Fruit fly (Drosophila melanogaster) whole organism, embryonic: ENCODE measurements around the gene CG7386.

Experiments
- CG10979 ChIP-seq: fragments of 200-800 bp; sonication (Bioruptor generic); optimal IDR thresholded peaks from 2 replicates; lab custom pipeline; 2018; ENCODE audit warnings: missing biosample characterization, mild to moderate bottlenecking, missing genetic modification characterization, moderate library complexity
- CG11093 ChIP-seq: fragments of 200-800 bp; sonication (Bioruptor generic); IDR thresholded peaks from 3 replicates; pipeline ENCODE4 v1.3.6; 2022; ENCODE audit warnings: missing biosample characterization, missing genetic modification characterization
- CG12391 ChIP-seq: fragments of 200-800 bp; sonication (Bioruptor generic); optimal IDR thresholded peaks from 3 replicates; lab custom pipeline; 2018; ENCODE audit warnings: missing biosample characterization, mild to moderate bottlenecking, missing genetic modification characterization, moderate library complexity
- CG14860 ChIP-seq: fragments of 200-800 bp; sonication (Bioruptor generic); IDR thresholded peaks from 3 replicates; pipeline ENCODE4 v1.3.6; 2022; ENCODE audit warnings: missing biosample characterization, missing genetic modification characterization; ENCODE audit not compliant: partially characterized antibody
- CG15269 ChIP-seq: fragments of 200-800 bp; sonication (Bioruptor generic); optimal IDR thresholded peaks from 2 replicates; lab custom pipeline; 2018; ENCODE audit warnings: missing biosample characterization, mild to moderate bottlenecking, missing genetic modification characterization, moderate library complexity
- CG1647 ChIP-seq: fragments of 200-800 bp; sonication (Bioruptor generic); optimal IDR thresholded peaks from 3 replicates; lab custom pipeline; 2016; ENCODE audit warnings: missing biosample characterization, missing genetic modification characterization
- CG17186 ChIP-seq: fragments of 200-800 bp; sonication (Bioruptor generic); optimal IDR thresholded peaks from 3 replicates; lab custom pipeline; 2017; ENCODE audit warnings: missing biosample characterization, missing genetic modification reagents, missing genetic modification characterization
- CG17359 ChIP-seq: fragments of 200-800 bp; sonication (Bioruptor generic); optimal IDR thresholded peaks from 3 replicates; lab custom pipeline; 2018; ENCODE audit warnings: missing biosample characterization, mild to moderate bottlenecking, missing genetic modification characterization, moderate library complexity
- CG17385 ChIP-seq: fragments of 200-800 bp; sonication (Bioruptor generic); optimal IDR thresholded peaks from 3 replicates; lab custom pipeline; 2018; ENCODE audit warnings: missing biosample characterization, mild to moderate bottlenecking, missing genetic modification characterization
- CG17829 ChIP-seq: fragments of 200-800 bp; optimal IDR thresholded peaks from 2 replicates; lab custom pipeline; 2019; ENCODE audit warnings: missing biosample characterization, mild to moderate bottlenecking, missing genetic modification characterization, moderate library complexity
- CG2116 ChIP-seq: fragments of 200-800 bp; sonication (Bioruptor generic); optimal IDR thresholded peaks from 3 replicates; lab custom pipeline; 2018; ENCODE audit warnings: missing biosample characterization, mild to moderate bottlenecking, missing genetic modification characterization
- CG2120 ChIP-seq: fragments of 200-800 bp; sonication (Bioruptor generic); optimal IDR thresholded peaks from 3 replicates; lab custom pipeline; 2016; ENCODE audit warnings: missing biosample characterization, missing genetic modification characterization
- CG3407 ChIP-seq: fragments of 200-800 bp; sonication (Bioruptor generic); optimal IDR thresholded peaks from 2 replicates; lab custom pipeline; 2018; ENCODE audit warnings: missing biosample characterization, mild to moderate bottlenecking, missing genetic modification characterization
- CG3838 ChIP-seq: fragments of 200-800 bp; sonication (Bioruptor generic); optimal IDR thresholded peaks from 3 replicates; lab custom pipeline; 2016; ENCODE audit warnings: missing biosample characterization, missing genetic modification characterization
- CG7963 ChIP-seq: fragments of 200-800 bp; sonication (Bioruptor generic); IDR thresholded peaks from 3 replicates; pipeline ENCODE4 v1.3.6; 2022; ENCODE audit warnings: missing biosample characterization, missing genetic modification characterization; ENCODE audit not compliant: partially characterized antibody
- CG8944 ChIP-seq: fragments of 200-800 bp; sonication (Bioruptor generic); optimal IDR thresholded peaks from 3 replicates; lab custom pipeline; 2016; ENCODE audit warnings: missing biosample characterization, missing genetic modification characterization
- Dll ChIP-seq: fragments of 200-800 bp; sonication (Bioruptor generic); IDR thresholded peaks from 4 replicates; pipeline ENCODE4 v1.3.6; 2022; ENCODE audit warnings: missing biosample characterization, missing genetic modification characterization; ENCODE audit not compliant: partially characterized antibody
- Doc3 ChIP-seq: fragments of 200-800 bp; sonication (Bioruptor generic); IDR thresholded peaks from 3 replicates; pipeline ENCODE4 v1.3.6; 2022; ENCODE audit warnings: missing biosample characterization, missing genetic modification characterization; ENCODE audit not compliant: partially characterized antibody
- Dp ChIP-seq: fragments of 200-800 bp; sonication (Bioruptor generic); optimal IDR thresholded peaks from 2 replicates; lab custom pipeline; 2018; ENCODE audit warnings: missing biosample characterization, mild to moderate bottlenecking, missing genetic modification characterization, moderate library complexity
- E2f2 ChIP-seq: fragments of 200-800 bp; sonication (Bioruptor generic); IDR thresholded peaks from 2 replicates; pipeline ENCODE4 v1.3.6; 2022; ENCODE audit warnings: missing biosample characterization, missing genetic modification characterization
- ERR ChIP-seq: fragments of 200-800 bp; sonication (Bioruptor generic); optimal IDR thresholded peaks from 2 replicates; lab custom pipeline; 2016; ENCODE audit warnings: missing biosample characterization, missing genetic modification characterization
- Elba2 ChIP-seq: fragments of 200-800 bp; sonication (Bioruptor generic); optimal IDR thresholded peaks from 3 replicates; lab custom pipeline; 2016; ENCODE audit warnings: missing biosample characterization, missing genetic modification characterization
- HLH4C ChIP-seq: fragments of 200-800 bp; sonication (Bioruptor generic); IDR thresholded peaks from 3 replicates; pipeline ENCODE4 v1.3.6; 2022; ENCODE audit warnings: missing biosample characterization, missing genetic modification characterization; ENCODE audit not compliant: partially characterized antibody
- Lhr ChIP-seq: fragments of 200-800 bp; sonication (Bioruptor generic); optimal IDR thresholded peaks from 3 replicates; lab custom pipeline; 2017; ENCODE audit warnings: mild to moderate bottlenecking, missing biosample characterization, missing genetic modification reagents, missing genetic modification characterization
- Oaz ChIP-seq: fragments of 200-800 bp; sonication (Bioruptor generic); IDR thresholded peaks from 2 replicates; pipeline ENCODE4 v1.3.6; 2022; ENCODE audit warnings: missing biosample characterization, missing genetic modification characterization
- Scr ChIP-seq: fragments of 200-800 bp; sonication (Bioruptor generic); IDR thresholded peaks from 2 replicates; pipeline ENCODE4 v1.3.6; 2022; ENCODE audit warnings: missing biosample characterization, missing genetic modification characterization; ENCODE audit not compliant: partially characterized antibody
- Sin3A ChIP-seq: fragments of >200 bp; optimal IDR thresholded peaks from 2 replicates; lab custom pipeline; 2018
- az2 ChIP-seq: fragments of 200-800 bp; sonication (Bioruptor generic); optimal IDR thresholded peaks from 3 replicates; lab custom pipeline; 2016; ENCODE audit warnings: missing biosample characterization, missing genetic modification characterization
- bbx ChIP-seq: fragments of 200-800 bp; sonication (Bioruptor generic); IDR thresholded peaks from 2 replicates; pipeline ENCODE4 v1.3.6; 2022; ENCODE audit warnings: missing biosample characterization, missing genetic modification characterization; ENCODE audit not compliant: partially characterized antibody
- chn ChIP-seq: fragments of 200-800 bp; sonication (Bioruptor generic); optimal IDR thresholded peaks from 2 replicates; lab custom pipeline; 2016; ENCODE audit warnings: missing biosample characterization, missing genetic modification characterization
- dan ChIP-seq: fragments of 200-800 bp; sonication (Bioruptor generic); IDR thresholded peaks from 2 replicates; pipeline ENCODE4 v1.3.6; 2022; ENCODE audit warnings: missing biosample characterization, missing genetic modification characterization
- dimm ChIP-seq: fragments of 200-800 bp; sonication (Bioruptor generic); IDR thresholded peaks from 2 replicates; pipeline ENCODE4 v1.3.6; 2022; ENCODE audit warnings: missing biosample characterization, missing genetic modification characterization
- gce ChIP-seq: fragments of 200-800 bp; sonication (Bioruptor generic); IDR thresholded peaks from 3 replicates; pipeline ENCODE4 v1.3.6; 2022; ENCODE audit warnings: missing biosample characterization, missing genetic modification characterization
- ham ChIP-seq: fragments of 200-800 bp; sonication (Bioruptor generic); IDR thresholded peaks from 2 replicates; pipeline ENCODE4 v1.3.6; 2022; ENCODE audit warnings: missing biosample characterization, missing genetic modification characterization
- hkb ChIP-seq, 2 experiments: fragments of 200-800 bp in 1 of 2; fragments of >200 bp in 1 of 2; sonication (Bioruptor generic) in 1 of 2; IDR thresholded peaks in 1 of 2; optimal IDR thresholded peaks in 1 of 2; 2 replicates each; pipeline versions ENCODE4 v1.3.6 to Lab custom; 2017 to 2022; ENCODE audit warnings: missing biosample characterization in 1 of 2, missing genetic modification characterization in 1 of 2
- inv ChIP-seq: fragments of 200-800 bp; sonication (Bioruptor generic); IDR thresholded peaks from 2 replicates; pipeline ENCODE4 v1.3.6; 2022; ENCODE audit warnings: missing biosample characterization, missing genetic modification characterization; ENCODE audit not compliant: partially characterized antibody
- knrl ChIP-seq: fragments of 200-800 bp; sonication (Bioruptor generic); IDR thresholded peaks from 3 replicates; pipeline ENCODE4 v1.3.6; 2022; ENCODE audit warnings: missing biosample characterization, missing genetic modification characterization; ENCODE audit not compliant: partially characterized antibody
- lola ChIP-seq, 3 experiments: fragments of >200 bp in 2 of 3; fragments of 200-800 bp in 1 of 3; sonication (Bioruptor generic) in 1 of 3; optimal IDR thresholded peaks; 2 replicates each; lab custom pipeline; 2017 to 2019; ENCODE audit warnings: missing biosample characterization in 3 of 3, missing genetic modification characterization in 3 of 3, mild to moderate bottlenecking in 1 of 3, moderate library complexity in 1 of 3
- mam ChIP-seq: fragments of 200-800 bp; sonication (Bioruptor generic); optimal IDR thresholded peaks from 3 replicates; lab custom pipeline; 2016; ENCODE audit warnings: missing biosample characterization, missing genetic modification characterization
- mld ChIP-seq: fragments of 200-800 bp; sonication (Bioruptor generic); IDR thresholded peaks from 3 replicates; pipeline ENCODE4 v1.3.6; 2022; ENCODE audit warnings: missing biosample characterization, missing genetic modification characterization; ENCODE audit not compliant: partially characterized antibody
- odd ChIP-seq: fragments of 200-800 bp; sonication (Bioruptor generic); optimal IDR thresholded peaks from 2 replicates; lab custom pipeline; 2017; ENCODE audit warnings: missing biosample characterization, mild to moderate bottlenecking, missing genetic modification characterization
- pnt ChIP-seq: fragments of 200-800 bp; sonication (Bioruptor generic); optimal IDR thresholded peaks from 3 replicates; lab custom pipeline; 2016; ENCODE audit warnings: missing biosample characterization, missing genetic modification characterization
- prd ChIP-seq, 3 experiments: fragments of >200 bp in 2 of 3; fragments of 200-800 bp in 1 of 3; sonication (Bioruptor generic) in 1 of 3; optimal IDR thresholded peaks in 2 of 3; IDR thresholded peaks in 1 of 3; 2 replicates in 2 of 3; 3 replicates in 1 of 3; pipeline versions ENCODE4 v1.3.6 to Lab custom; 2017 to 2022; ENCODE audit warnings: missing biosample characterization in 1 of 3, missing genetic modification characterization in 1 of 3
- slbo ChIP-seq: fragments of 200-800 bp; sonication (Bioruptor generic); IDR thresholded peaks from 2 replicates; pipeline ENCODE4 v1.3.6; 2022; ENCODE audit warnings: missing biosample characterization, missing genetic modification characterization
- stwl ChIP-seq: fragments of 200-800 bp; sonication (Bioruptor generic); optimal IDR thresholded peaks from 3 replicates; lab custom pipeline; 2018; ENCODE audit warnings: missing biosample characterization, mild to moderate bottlenecking, missing genetic modification characterization, moderate library complexity
- tna ChIP-seq: fragments of 200-800 bp; sonication (Bioruptor generic); IDR thresholded peaks from 2 replicates; pipeline ENCODE4 v1.3.6; 2022; ENCODE audit warnings: missing biosample characterization, missing genetic modification characterization; ENCODE audit not compliant: partially characterized antibody
- unc-4 ChIP-seq: fragments of 200-800 bp; sonication (Bioruptor generic); IDR thresholded peaks from 2 replicates; pipeline ENCODE4 v1.3.6; 2022; ENCODE audit warnings: missing biosample characterization, missing genetic modification characterization; ENCODE audit not compliant: partially characterized antibody
- z ChIP-seq: fragments of 200-800 bp; sonication (Bioruptor generic); IDR thresholded peaks from 3 replicates; pipeline ENCODE4 v1.3.6; 2022; ENCODE audit warnings: missing biosample characterization, missing genetic modification characterization

The CG7386 gene

DNA sequence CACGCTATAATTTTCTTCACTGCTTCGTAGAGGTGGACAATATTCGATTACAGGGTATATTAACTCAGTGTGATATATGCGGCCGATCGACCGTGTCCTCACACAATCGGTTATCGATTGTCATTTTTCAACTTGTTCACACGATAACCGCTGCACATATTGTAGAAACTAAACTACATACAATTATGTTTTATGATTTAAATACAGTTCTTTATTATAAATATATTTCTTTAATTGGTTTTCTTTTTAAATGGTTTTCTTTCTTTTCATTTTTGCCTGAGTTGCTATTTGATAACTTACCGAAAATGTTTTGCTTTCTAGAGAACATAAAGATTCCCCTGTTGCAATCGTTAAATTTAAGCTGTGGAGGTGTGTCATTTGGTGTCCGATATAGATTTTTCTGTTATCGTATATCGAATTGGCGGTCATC, 15.7 kb upstream of the CG7386 start, which contains the start of the genes fmt and CG7376 (continued):
- TF ChIP-seq E2f2: peak; percentile 65
- no peak for TF ChIP-seq z
- TF ChIP-seq Sin3A: peak; percentile 14
- peak; percentile 43 for TF ChIP-seq CG2120 (GFP tag; lab: Kevin White, UChicago)
- TF ChIP-seq CG10979 (tag; lab: Kevin White, UChicago): peak; percentile 30
- TF ChIP-seq CG11093: no peak
- peak; percentile 84 for TF ChIP-seq tna (GFP tag; lab: Robert Waterston, UW)
- TF ChIP-seq stwl: peak; percentile 86
- peak; percentile 37 for TF ChIP-seq hkb (optimal IDR thresholded peaks at IDR 0.05; lab: Kevin White, UChicago)
- TF ChIP-seq hkb (GFP tag; IDR thresholded peaks at IDR 0.05; lab: Robert Waterston, UW): no peak
- TF ChIP-seq CG8944 (GFP tag; lab: Kevin White, UChicago): no peak
- no peak for TF ChIP-seq CG3407 (GFP tag; lab: Kevin White, UChicago)
- no peak for TF ChIP-seq gce (GFP tag; lab: Robert Waterston, UW)
- TF ChIP-seq inv (GFP tag; lab: Robert Waterston, UW): peak; percentile 66
- TF ChIP-seq ERR (GFP tag; lab: Kevin White, UChicago): no peak
- TF ChIP-seq slbo: peak; percentile 61
- peak; percentile 56; the same call in 1 of the 2 replicates for TF ChIP-seq unc-4 (GFP tag; lab: Robert Waterston, UW)
- TF ChIP-seq Lhr (GFP tag; lab: Kevin White, UChicago): peak; percentile 29
- peak; percentile 85 for TF ChIP-seq CG7963 (GFP tag; lab: Robert Waterston, UW)
- peak; percentile 95 for TF ChIP-seq HLH4C (GFP tag; lab: Robert Waterston, UW)
- no peak for TF ChIP-seq odd (GFP tag; lab: Kevin White, UChicago)
- TF ChIP-seq prd (optimal IDR thresholded peaks at IDR 0.05; lab: Kevin White, UChicago): no peak
- peak; percentile 35; the same call in 1 of the 3 replicates for TF ChIP-seq prd (GFP tag; IDR thresholded peaks at IDR 0.05; lab: Robert Waterston, UW)
- no peak for TF ChIP-seq dan (GFP tag; lab: Robert Waterston, UW)
- TF ChIP-seq Oaz (GFP tag; lab: Robert Waterston, UW): no peak
- peak; percentile 68 for TF ChIP-seq CG12391
- no peak for TF ChIP-seq CG17385 (GFP tag; lab: Kevin White, UChicago)
- peak in 1 of 3 experiments; percentile 61 for TF ChIP-seq lola (GFP tag; optimal IDR thresholded peaks at IDR 0.05; lab: Kevin White, UChicago)
- TF ChIP-seq Dll (GFP tag; lab: Robert Waterston, UW): peak; percentile 74; the same call in 3 of the 4 replicates
- TF ChIP-seq CG14860 (GFP tag; lab: Robert Waterston, UW): peak; percentile 89
- TF ChIP-seq CG3838 (GFP tag; lab: Kevin White, UChicago): no peak
- TF ChIP-seq mam (GFP tag; lab: Kevin White, UChicago): peak; percentile 3
- peak; percentile 93 for TF ChIP-seq CG2116 (GFP tag; lab: Kevin White, UChicago)
- no peak for TF ChIP-seq dimm
- TF ChIP-seq ham: no peak
- no peak for TF ChIP-seq chn (GFP tag; lab: Kevin White, UChicago)
- TF ChIP-seq CG17186: peak; percentile 39
- no peak for TF ChIP-seq CG1647
- peak; percentile 61; the same call in 2 of the 3 replicates for TF ChIP-seq mld (GFP tag; lab: Robert Waterston, UW)
- TF ChIP-seq CG17829 (tag; lab: Kevin White, UChicago): peak; percentile 69
- TF ChIP-seq Doc3 (GFP tag; lab: Robert Waterston, UW): 0 out of 3 replicates have a peak, but pooled peaks have one; percentile 47
- peak; percentile 80 for TF ChIP-seq Scr (GFP tag; lab: Robert Waterston, UW)
- TF ChIP-seq Elba2 (GFP tag; lab: Kevin White, UChicago): no peak
- peak; percentile 71 for TF ChIP-seq bbx (GFP tag; lab: Robert Waterston, UW)
- peak; percentile 76 for TF ChIP-seq knrl (GFP tag; lab: Robert Waterston, UW)
- TF ChIP-seq pnt (GFP tag; lab: Kevin White, UChicago): no peak
- no peak for TF ChIP-seq CG15269 (tag; lab: Kevin White, UChicago)
- no peak for TF ChIP-seq CG17359
- TF ChIP-seq az2: peak; percentile 7
- peak; percentile 64 for TF ChIP-seq Dp (GFP tag; lab: Kevin White, UChicago)
